Worm (Caenorhabditis elegans) whole organism, L3 larva: ENCODE data around the gene madf-5.
A peak's percentile ranks its signal among the peaks of the same experiment; 100 is the strongest.

Experiments used
- R02D3.7 ChIP-seq: fragments of 150-350 bp; optimal IDR thresholded peaks from 2 replicates; lab custom pipeline; 2014; ENCODE audit warnings: missing biosample characterization, missing genetic modification characterization
- aly-2 ChIP-seq: fragments of 150-350 bp; optimal IDR thresholded peaks from 2 replicates; lab custom pipeline; 2014; ENCODE audit warnings: missing biosample characterization, missing genetic modification characterization
- ama-1 ChIP-seq: fragments of 150-350 bp; optimal IDR thresholded peaks from 2 replicates; lab custom pipeline; 2018
- ceh-28 ChIP-seq: fragments of 150-350 bp; optimal IDR thresholded peaks from 2 replicates; lab custom pipeline; 2014; ENCODE audit warnings: missing biosample characterization, missing genetic modification reagents, missing genetic modification characterization
- ceh-9 ChIP-seq: sonication (generic microtip); optimal IDR thresholded peaks from 2 replicates; lab custom pipeline; 2018; ENCODE audit warnings: missing biosample characterization, missing genetic modification characterization
- daf-12 ChIP-seq: fragments of 150-350 bp; optimal IDR thresholded peaks from 2 replicates; lab custom pipeline; 2014; ENCODE audit warnings: missing biosample characterization, missing genetic modification reagents, missing genetic modification characterization
- egl-27 ChIP-seq: sonication (generic microtip); optimal IDR thresholded peaks from 4 replicates; lab custom pipeline; 2017; ENCODE audit warnings: missing biosample characterization, missing genetic modification reagents, missing genetic modification characterization
- egl-5 ChIP-seq: fragments of 150-350 bp; optimal IDR thresholded peaks from 2 replicates; lab custom pipeline; 2017; ENCODE audit warnings: missing biosample characterization, missing genetic modification reagents, missing genetic modification characterization, inconsistent platforms
- elt-1 ChIP-seq: fragments of 150-350 bp; optimal IDR thresholded peaks from 2 replicates; lab custom pipeline; 2014; ENCODE audit warnings: missing biosample characterization, missing genetic modification characterization
- elt-2 ChIP-seq: sonication (generic microtip); optimal IDR thresholded peaks from 2 replicates; lab custom pipeline; 2016; ENCODE audit warnings: missing genetic modification reagents, mild to moderate bottlenecking, missing genetic modification characterization, missing compliant biosample characterization
- elt-3 ChIP-seq, 3 experiments: fragments of 150-350 bp in 1 of 3; sonication (generic microtip) in 2 of 3; optimal IDR thresholded peaks; 2 replicates in 2 of 3; 4 replicates in 1 of 3; lab custom pipeline; 2014 to 2017; ENCODE audit warnings: missing biosample characterization in 3 of 3, missing genetic modification characterization in 3 of 3
- eor-1 ChIP-seq, 2 experiments: fragments of 150-350 bp; optimal IDR thresholded peaks; 2 replicates each; lab custom pipeline; 2014 to 2018; ENCODE audit warnings: missing biosample characterization in 2 of 2, missing genetic modification characterization in 2 of 2
- fkh-2 ChIP-seq: fragments of 150-350 bp; optimal IDR thresholded peaks from 2 replicates; lab custom pipeline; 2014; ENCODE audit warnings: missing biosample characterization, missing genetic modification reagents, missing genetic modification characterization
- fos-1 ChIP-seq: fragments of 150-350 bp; optimal IDR thresholded peaks from 2 replicates; lab custom pipeline; 2014; ENCODE audit warnings: missing biosample characterization, missing genetic modification characterization
- hmg-11 ChIP-seq: sonication (generic microtip); optimal IDR thresholded peaks from 2 replicates; lab custom pipeline; 2016; ENCODE audit warnings: missing genetic modification characterization, missing compliant biosample characterization
- jun-1 ChIP-seq: fragments of 150-350 bp; optimal IDR thresholded peaks from 2 replicates; lab custom pipeline; 2014; ENCODE audit warnings: missing biosample characterization, missing genetic modification reagents, missing genetic modification characterization
- lin-15B ChIP-seq: fragments of 150-350 bp; optimal IDR thresholded peaks from 2 replicates; lab custom pipeline; 2014; ENCODE audit warnings: missing biosample characterization, missing genetic modification characterization
- lsy-12 ChIP-seq: sonication (generic microtip); optimal IDR thresholded peaks from 2 replicates; lab custom pipeline; 2016; ENCODE audit warnings: mild to moderate bottlenecking, missing genetic modification characterization, missing compliant biosample characterization
- mdl-1 ChIP-seq: fragments of 150-350 bp; optimal IDR thresholded peaks from 2 replicates; lab custom pipeline; 2014; ENCODE audit warnings: missing biosample characterization, missing genetic modification characterization
- mml-1 ChIP-seq: fragments of 150-350 bp; sonication (generic microtip); optimal IDR thresholded peaks from 3 replicates; lab custom pipeline; 2014; ENCODE audit warnings: missing biosample characterization, missing genetic modification characterization
- nfya-1 ChIP-seq: sonication (generic microtip); optimal IDR thresholded peaks from 2 replicates; lab custom pipeline; 2017; ENCODE audit warnings: missing genetic modification characterization, mild to moderate bottlenecking, missing compliant biosample characterization, antibody characterized with exemption, moderate library complexity; ENCODE audit not compliant: insufficient read depth
- nhr-11 ChIP-seq: fragments of 150-350 bp; optimal IDR thresholded peaks from 2 replicates; lab custom pipeline; 2014; ENCODE audit warnings: missing biosample characterization, missing genetic modification characterization
- nhr-12 ChIP-seq: fragments of 150-350 bp; optimal IDR thresholded peaks from 2 replicates; lab custom pipeline; 2014; ENCODE audit warnings: missing biosample characterization, missing genetic modification characterization
- nhr-23 ChIP-seq: fragments of 150-350 bp; optimal IDR thresholded peaks from 2 replicates; lab custom pipeline; 2014; ENCODE audit warnings: missing biosample characterization, missing genetic modification reagents, missing genetic modification characterization
- nhr-237 ChIP-seq: fragments of 150-350 bp; optimal IDR thresholded peaks from 2 replicates; lab custom pipeline; 2014; ENCODE audit warnings: missing biosample characterization, missing genetic modification characterization
- nhr-25 ChIP-seq: sonication (generic microtip); optimal IDR thresholded peaks from 2 replicates; lab custom pipeline; 2017; ENCODE audit warnings: missing biosample characterization, missing genetic modification characterization
- nhr-43 ChIP-seq: sonication (generic microtip); optimal IDR thresholded peaks from 2 replicates; lab custom pipeline; 2016; ENCODE audit warnings: mild to moderate bottlenecking, missing genetic modification characterization, missing compliant biosample characterization; ENCODE audit not compliant: poor library complexity, severe bottlenecking
- nhr-67 ChIP-seq: fragments of 150-350 bp; optimal IDR thresholded peaks from 2 replicates; lab custom pipeline; 2014; ENCODE audit warnings: missing biosample characterization, missing genetic modification characterization
- nhr-76 ChIP-seq: fragments of 150-350 bp; sonication (generic microtip); optimal IDR thresholded peaks from 5 replicates; lab custom pipeline; 2014; ENCODE audit warnings: missing biosample characterization, missing genetic modification characterization
- nhr-77 ChIP-seq: fragments of 150-350 bp; optimal IDR thresholded peaks from 2 replicates; lab custom pipeline; 2014; ENCODE audit warnings: missing biosample characterization, missing genetic modification characterization
- pha-4 ChIP-seq: fragments of 150-350 bp; optimal IDR thresholded peaks from 2 replicates; lab custom pipeline; 2014; ENCODE audit warnings: missing biosample characterization, missing genetic modification reagents, missing genetic modification characterization
- pqm-1 ChIP-seq: fragments of 150-350 bp; optimal IDR thresholded peaks from 2 replicates; lab custom pipeline; 2017; ENCODE audit warnings: missing biosample characterization, missing genetic modification characterization, inconsistent platforms
- skn-1 ChIP-seq: fragments of 150-350 bp; optimal IDR thresholded peaks from 2 replicates; lab custom pipeline; 2014; ENCODE audit warnings: missing biosample characterization, missing genetic modification characterization
- snpc-4 ChIP-seq: fragments of 150-350 bp; optimal IDR thresholded peaks from 2 replicates; lab custom pipeline; 2014; ENCODE audit warnings: missing biosample characterization, missing genetic modification characterization
- tbx-2 ChIP-seq: sonication (generic microtip); optimal IDR thresholded peaks from 2 replicates; lab custom pipeline; 2016; ENCODE audit warnings: mild to moderate bottlenecking, missing genetic modification characterization, missing compliant biosample characterization
- unc-39 ChIP-seq: sonication (generic microtip); optimal IDR thresholded peaks from 4 replicates; lab custom pipeline; 2017; ENCODE audit warnings: missing biosample characterization, missing genetic modification characterization
- unc-62 ChIP-seq: fragments of 150-350 bp; sonication (generic microtip); optimal IDR thresholded peaks from 4 replicates; lab custom pipeline; 2014; ENCODE audit warnings: missing biosample characterization, missing genetic modification reagents, missing genetic modification characterization
- zag-1 ChIP-seq: fragments of 150-350 bp; optimal IDR thresholded peaks from 2 replicates; lab custom pipeline; 2014; ENCODE audit warnings: missing biosample characterization, missing genetic modification characterization
- ztf-11 ChIP-seq: fragments of 150-350 bp; optimal IDR thresholded peaks from 2 replicates; lab custom pipeline; 2014; ENCODE audit warnings: missing biosample characterization, missing genetic modification characterization
- ztf-4 ChIP-seq: fragments of 150-350 bp; optimal IDR thresholded peaks from 2 replicates; lab custom pipeline; 2014; ENCODE audit warnings: missing biosample characterization, missing genetic modification characterization

madf-5 gene

DNA sequence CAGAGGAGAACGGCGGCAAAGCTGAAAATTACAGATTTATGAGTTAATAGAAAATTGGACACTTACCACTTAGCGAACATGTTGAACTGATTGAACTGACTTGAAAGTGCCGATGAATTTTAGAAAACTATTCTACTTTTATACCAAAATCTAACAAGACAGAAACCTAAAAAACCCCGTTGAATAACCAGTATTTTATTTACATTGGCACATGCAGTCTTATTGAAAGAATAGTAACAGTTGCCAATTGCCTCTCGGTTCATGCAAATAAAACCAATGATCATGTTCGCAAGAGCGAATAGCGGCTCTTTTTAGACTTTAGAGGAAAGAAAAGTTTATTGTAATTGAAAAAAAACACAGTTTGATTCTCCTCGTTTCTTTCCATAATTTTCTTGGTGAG lies 14.7 kb downstream of the madf-5 start, which contains the start of gene nspb-10:
nspb-10 (minus strand) TSS at position 101 of the 400 bp plus-strand sequence.
- no peak for TF ChIP-seq ama-1 (lab: Kevin White, UChicago)
- no peak for TF ChIP-seq unc-39
- no peak for TF ChIP-seq hmg-11
- TF ChIP-seq egl-27 (tag; lab: Kevin White, UChicago): no peak
- TF ChIP-seq nfya-1 (tag; lab: Kevin White, UChicago): no peak
- TF ChIP-seq lsy-12 (tag; lab: Kevin White, UChicago): no peak
- TF ChIP-seq nhr-77 (tag; lab: Kevin White, UChicago): no peak
- no peak for TF ChIP-seq ztf-4
- no peak for TF ChIP-seq snpc-4 (tag; lab: Kevin White, UChicago)
- no peak for TF ChIP-seq mdl-1
- TF ChIP-seq eor-1 (tag; optimal IDR thresholded peaks at IDR 0.05; lab: Kevin White, UChicago): no peak
- TF ChIP-seq pha-4 (tag; lab: Kevin White, UChicago): no peak
- no peak for TF ChIP-seq R02D3.7 (tag; lab: Kevin White, UChicago)
- no peak for TF ChIP-seq elt-2 (tag; lab: Kevin White, UChicago)
- no peak for TF ChIP-seq nhr-76 (tag; lab: Kevin White, UChicago)

DNA sequence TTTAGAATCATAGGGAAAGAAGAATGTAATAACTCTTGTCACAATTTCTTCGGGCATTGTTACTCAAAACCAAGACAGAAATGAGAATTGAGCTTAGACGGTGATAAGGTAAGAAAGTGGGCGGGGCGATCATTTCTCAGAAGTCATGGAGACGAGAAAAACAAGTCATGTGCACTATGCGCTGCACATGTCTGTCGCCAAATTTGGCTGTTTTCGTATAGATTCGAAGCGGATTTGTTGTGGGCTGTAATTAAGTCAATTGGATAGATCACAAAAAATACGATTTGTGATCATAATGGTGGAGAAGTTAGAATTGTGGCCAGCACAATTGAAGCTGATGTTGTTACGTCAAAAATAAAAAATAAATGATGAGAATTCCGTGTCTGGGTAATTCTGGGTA lies 18.3 kb downstream of the madf-5 start, which contains the start of gene C01G12.7:
C01G12.7 (minus strand) TSS at position 195 of the 400 bp plus-strand sequence.
- no peak for TF ChIP-seq nhr-43 (tag; lab: Kevin White, UChicago)
- no peak for TF ChIP-seq snpc-4 (tag; lab: Kevin White, UChicago)
- TF ChIP-seq nhr-67: no peak
- TF ChIP-seq nhr-23: no peak
- peak; percentile 11 for TF ChIP-seq nhr-11 (tag; lab: Kevin White, UChicago)
- TF ChIP-seq pqm-1: no peak
- no peak for TF ChIP-seq ztf-4

DNA sequence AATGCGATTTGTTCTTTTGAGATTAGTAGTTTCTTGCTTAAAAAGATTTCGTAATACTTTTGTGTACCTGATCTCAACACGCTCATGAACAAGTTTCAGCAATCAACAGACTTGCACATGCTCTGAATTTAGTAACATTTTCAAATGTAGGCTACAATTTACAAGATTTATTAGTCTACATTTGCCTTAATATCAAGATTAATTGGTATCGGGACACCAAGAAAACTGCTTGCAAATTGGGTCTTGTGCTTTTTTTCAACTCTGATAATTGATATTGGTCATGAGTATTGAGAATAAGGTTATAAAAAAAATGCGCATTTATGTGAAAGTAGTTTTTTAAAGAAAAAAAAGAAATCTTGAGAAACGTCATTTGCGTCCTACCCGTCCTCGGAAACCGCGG lies 19.2 kb downstream of the madf-5 start:
- TF ChIP-seq nhr-11 (tag; lab: Kevin White, UChicago): peak; percentile 86
- TF ChIP-seq daf-12 (tag; lab: Kevin White, UChicago): no peak

DNA sequence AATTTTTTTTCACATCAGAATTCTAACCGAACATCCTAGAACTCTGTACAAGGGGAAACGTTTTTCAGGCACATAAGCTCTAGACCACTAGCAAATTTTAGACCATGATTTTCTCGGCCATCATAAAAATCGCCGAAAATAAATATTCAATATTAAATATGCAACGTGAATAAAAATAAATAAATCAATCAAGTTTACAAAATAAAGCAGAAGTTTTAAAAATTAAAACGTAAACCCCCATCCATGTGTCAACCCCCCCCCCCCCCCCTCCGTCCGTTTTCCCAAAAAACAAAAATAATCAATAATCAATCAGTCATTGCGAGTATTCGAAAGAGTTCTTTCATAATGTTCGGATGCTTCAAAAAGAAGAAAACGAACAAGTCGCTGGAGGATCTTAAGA lies 19.9 kb downstream of the madf-5 start, which contains the start of gene catp-4:
catp-4 (plus strand) TSS at position 301 of the 400 bp plus-strand sequence.
- no peak for TF ChIP-seq tbx-2 (tag; lab: Kevin White, UChicago)
- no peak for TF ChIP-seq nfya-1 (tag; lab: Kevin White, UChicago)
- no peak for TF ChIP-seq hmg-11
- TF ChIP-seq pqm-1: no peak
- TF ChIP-seq nhr-12 (tag; lab: Kevin White, UChicago): no peak
- no peak for TF ChIP-seq mdl-1
- TF ChIP-seq eor-1 (tag; optimal IDR thresholded peaks at IDR 0.05; lab: Kevin White, UChicago): no peak
- TF ChIP-seq jun-1 (tag; lab: Kevin White, UChicago): no peak
- no peak for TF ChIP-seq egl-5 (tag; lab: Kevin White, UChicago)
- no peak for TF ChIP-seq elt-2 (tag; lab: Kevin White, UChicago)
- TF ChIP-seq zag-1 (tag; lab: Kevin White, UChicago): no peak
- no peak for TF ChIP-seq nhr-67
- TF ChIP-seq mml-1: no peak

DNA sequence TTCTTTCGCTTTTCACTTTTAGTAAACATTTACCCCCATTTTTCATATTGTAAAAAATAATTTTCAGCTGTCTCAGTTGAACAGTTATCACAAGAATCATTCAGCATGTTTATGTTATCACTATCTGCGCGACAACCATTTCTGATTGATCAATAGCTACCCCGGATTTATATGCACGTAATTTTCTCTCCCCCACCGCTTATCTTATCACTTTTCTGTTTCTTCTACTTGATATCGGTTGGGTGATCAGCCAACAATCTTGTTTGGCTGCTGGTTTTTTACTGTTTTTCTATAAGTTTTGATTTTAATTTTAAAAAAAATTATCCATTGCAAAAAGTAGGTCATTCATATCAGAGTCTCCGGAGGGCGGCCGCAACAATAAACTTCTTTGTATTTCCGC lies 24.4 kb downstream of the madf-5 start:
- TF ChIP-seq elt-3 (tag; optimal IDR thresholded peaks at IDR 0.05; lab: Kevin White, UChicago): peak in 2 of 3 experiments; percentile 90 to 94
- TF ChIP-seq tbx-2 (tag; lab: Kevin White, UChicago): no peak

DNA sequence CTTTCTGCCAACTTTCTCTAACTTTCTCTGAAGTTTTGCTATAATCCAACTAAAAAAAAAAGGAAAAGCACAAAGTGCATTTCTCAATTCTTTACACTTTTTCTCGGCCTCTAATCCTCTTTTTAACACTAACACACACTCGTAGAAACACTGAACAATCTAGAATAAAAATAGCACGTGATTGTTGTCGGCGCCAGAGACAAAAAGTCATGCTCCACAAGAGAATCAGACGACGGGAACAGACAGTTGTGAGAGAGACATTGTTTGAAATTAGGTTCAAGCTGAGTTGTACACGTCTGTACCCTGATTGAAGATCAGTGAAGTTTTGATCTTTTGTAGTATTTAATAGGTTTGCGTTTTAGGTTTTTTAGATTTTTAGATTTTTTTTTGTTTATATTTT lies 25.0 kb downstream of the madf-5 start:
- TF ChIP-seq nhr-77 (tag; lab: Kevin White, UChicago) (peak; percentile 9), unc-62 (GFP tag; lab: Kevin White, UChicago) (no peak), elt-1 (tag; lab: Kevin White, UChicago) (no peak), fos-1 (tag; lab: Kevin White, UChicago) (no peak), nhr-43 (tag; lab: Kevin White, UChicago) (peak; percentile 23), ztf-11 (tag; lab: Kevin White, UChicago) (no peak), pqm-1 (peak; percentile 95), R02D3.7 (tag; lab: Kevin White, UChicago) (no peak), jun-1 (tag; lab: Kevin White, UChicago) (peak; percentile 65), lin-15B (tag; lab: Kevin White, UChicago) (peak; percentile 37), elt-2 (tag; lab: Kevin White, UChicago) (peak; percentile 85), egl-5 (tag; lab: Kevin White, UChicago) (no peak), nhr-76 (tag; lab: Kevin White, UChicago) (no peak), mml-1 (peak; percentile 30), nhr-11 (tag; lab: Kevin White, UChicago) (peak; percentile 78), aly-2 (tag; lab: Kevin White, UChicago) (no peak), ceh-9 (no peak), nhr-237 (tag; lab: Kevin White, UChicago) (no peak), fkh-2 (peak; percentile 74), nhr-25 (tag; lab: Kevin White, UChicago) (no peak), ama-1 (lab: Kevin White, UChicago) (peak; percentile 53), elt-3 (tag; optimal IDR thresholded peaks at IDR 0.05; lab: Kevin White, UChicago) (no peak), ceh-28 (tag; lab: Kevin White, UChicago) (no peak), skn-1 (tag; lab: Kevin White, UChicago) (peak; percentile 50), lsy-12 (tag; lab: Kevin White, UChicago) (no peak), nfya-1 (tag; lab: Kevin White, UChicago) (peak; percentile 81)
- TF ChIP-seq, all 47 proteins: peak for 12
